Fruit fly (Drosophila melanogaster) whole organism, pupa: ENCODE measurements around the gene CG7139.

ENCODE experiments used
- CG10348 ChIP-seq: fragments of 200-800 bp; sonication (Bioruptor generic); IDR thresholded peaks from 2 replicates; pipeline ENCODE4 v1.3.6; 2022; ENCODE audit warnings: missing biosample characterization, missing genetic modification characterization
- CG13204 ChIP-seq: fragments of 200-800 bp; sonication (Bioruptor generic); optimal IDR thresholded peaks from 2 replicates; lab custom pipeline; 2018; ENCODE audit warnings: missing biosample characterization, mild to moderate bottlenecking, missing genetic modification characterization, moderate library complexity
- CG14655 ChIP-seq: fragments of 200-800 bp; sonication (Bioruptor generic); optimal IDR thresholded peaks from 3 replicates; lab custom pipeline; 2017; ENCODE audit warnings: mild to moderate bottlenecking, missing biosample characterization, missing genetic modification reagents, missing genetic modification characterization
- CG32121 ChIP-seq: fragments of 200-800 bp; sonication (Bioruptor generic); IDR thresholded peaks from 2 replicates; pipeline ENCODE4 v1.3.6; 2022; ENCODE audit warnings: missing biosample characterization, missing genetic modification characterization
- CG4496 ChIP-seq: fragments of 200-800 bp; sonication (Bioruptor generic); IDR thresholded peaks from 3 replicates; pipeline ENCODE4 v1.3.6; 2022; ENCODE audit warnings: missing biosample characterization, missing genetic modification characterization
- CG8159 ChIP-seq: fragments of 200-800 bp; sonication (Bioruptor generic); optimal IDR thresholded peaks from 3 replicates; lab custom pipeline; 2018; ENCODE audit warnings: missing biosample characterization, mild to moderate bottlenecking, missing genetic modification characterization, moderate library complexity
- Ets98B ChIP-seq: fragments of 200-800 bp; sonication (Bioruptor generic); IDR thresholded peaks from 2 replicates; pipeline ENCODE4 v1.3.6; 2022; ENCODE audit warnings: missing biosample characterization, missing genetic modification characterization
- Pif1B ChIP-seq: fragments of 200-800 bp; sonication (Bioruptor generic); optimal IDR thresholded peaks from 3 replicates; lab custom pipeline; 2016; ENCODE audit warnings: missing biosample characterization, missing genetic modification characterization
- Snoo ChIP-seq: fragments of 200-800 bp; sonication (Bioruptor generic); optimal IDR thresholded peaks from 3 replicates; lab custom pipeline; 2017; ENCODE audit warnings: missing biosample characterization, mild to moderate bottlenecking, missing genetic modification characterization, inconsistent platforms
- fd96Ca ChIP-seq: fragments of 200-800 bp; sonication (Bioruptor generic); IDR thresholded peaks from 3 replicates; pipeline ENCODE4 v1.3.6; 2022; ENCODE audit warnings: missing biosample characterization, missing genetic modification characterization
- rn ChIP-seq: fragments of 200-800 bp; sonication (Bioruptor generic); IDR thresholded peaks from 2 replicates; pipeline ENCODE4 v1.3.6; 2022; ENCODE audit warnings: missing biosample characterization, missing genetic modification characterization

dm6 chr3L:22063833-22064232 is 7.8 kb downstream of the CG7139 start:
- TF ChIP-seq CG4496 (GFP tag; lab: Robert Waterston, UW) (no peak), CG14655 (no peak), Snoo (tag; lab: Kevin White, UChicago) (no peak), Ets98B (GFP tag; lab: Robert Waterston, UW) (no peak), CG8159 (tag; lab: Kevin White, UChicago) (no peak), fd96Ca (GFP tag; lab: Robert Waterston, UW) (no peak), CG13204 (GFP tag; lab: Kevin White, UChicago) (peak; percentile 41), Pif1B (no peak), rn (GFP tag; lab: Robert Waterston, UW) (no peak), CG10348 (GFP tag; lab: Robert Waterston, UW) (no peak), CG32121 (no peak)
